Fruit fly (Drosophila melanogaster): ENCODE data around the gene CAH5.

CAH5 gene

dm6 chr3R:31252093-31252962 lies 10.1 kb upstream of the CAH5 start, which contains the start of the genes qless and mRpL32 (continued):
- TF ChIP-seq pho (GFP tag; optimal IDR thresholded peaks at IDR 0.05) (peak; percentile 1), vnd (GFP tag; IDR thresholded peaks at IDR 0.05; ENCODE audit: partially characterized antibody) (peak; percentile 64), CG14667 (GFP tag; IDR thresholded peaks at IDR 0.05) (peak; percentile 22; the same call in 1 of the 2 replicates), CG32772 (GFP tag; IDR thresholded peaks at IDR 0.05) (peak; percentile 72), CG7963 (GFP tag; IDR thresholded peaks at IDR 0.05; ENCODE audit: partially characterized antibody) (no peak), Ravus (GFP tag; IDR thresholded peaks at IDR 0.05) (no peak; the same call in 1 of the 2 replicates), MBD-R2 (GFP tag; IDR thresholded peaks at IDR 0.05) (peak; percentile 80; the same call in 1 of the 2 replicates), ci (GFP tag; IDR thresholded peaks at IDR 0.05) (peak; percentile 68), gem (tag; optimal IDR thresholded peaks at IDR 0.05) (peak; percentile 72), BEAF-32 (GFP tag; optimal IDR thresholded peaks at IDR 0.05) (peak; percentile 82), grau (tag; optimal IDR thresholded peaks at IDR 0.05) (peak; percentile 30), esg (GFP tag; conservative IDR thresholded peaks at IDR 0.05) (no peak), CG12299 (tag; optimal IDR thresholded peaks at IDR 0.05) (no peak), CG17912 (GFP tag; optimal IDR thresholded peaks at IDR 0.05) (no peak), CG1529 (GFP tag; optimal IDR thresholded peaks at IDR 0.05) (no peak), CG10959 (GFP tag; IDR thresholded peaks at IDR 0.05) (peak; percentile 51), vfl (GFP tag; optimal IDR thresholded peaks at IDR 0.05) (peak; percentile 36), CG11093 (GFP tag; IDR thresholded peaks at IDR 0.05) (peak; percentile 69), dysf (GFP tag; IDR thresholded peaks at IDR 0.05) (peak; percentile 74), CG1603 (tag; optimal IDR thresholded peaks at IDR 0.05) (peak; percentile 57), disco-r (GFP tag; optimal IDR thresholded peaks at IDR 0.05) (no peak), CG6813 (GFP tag; optimal IDR thresholded peaks at IDR 0.05) (no peak), ind (GFP tag; optimal IDR thresholded peaks at IDR 0.05) (peak; percentile 83), CG11085 (GFP tag; IDR thresholded peaks at IDR 0.05) (peak; percentile 51; the same call in 1 of the 2 replicates), Hr39 (optimal IDR thresholded peaks at IDR 0.05) (no peak), al (GFP tag; IDR thresholded peaks at IDR 0.05) (peak; percentile 85), fu2 (GFP tag; optimal IDR thresholded peaks at IDR 0.05) (peak; percentile 59), knrl (GFP tag; IDR thresholded peaks at IDR 0.05; ENCODE audit: partially characterized antibody) (peak; percentile 81), lbe (GFP tag; optimal IDR thresholded peaks at IDR 0.05) (peak; percentile 67), CG31365 (tag; optimal IDR thresholded peaks at IDR 0.05) (no peak), Chrac-16 (GFP tag; optimal IDR thresholded peaks at IDR 0.05) (peak; percentile 54), stwl (tag; optimal IDR thresholded peaks at IDR 0.05) (peak; percentile 54), CG12942 (GFP tag; optimal IDR thresholded peaks at IDR 0.05) (no peak), ken (GFP tag; IDR thresholded peaks at IDR 0.05) (peak; percentile 73), Aef1 (GFP tag; IDR thresholded peaks at IDR 0.05) (peak; percentile 65), bbx (GFP tag; IDR thresholded peaks at IDR 0.05; ENCODE audit: partially characterized antibody) (peak; percentile 63), CG16815 (GFP tag; optimal IDR thresholded peaks at IDR 0.05) (no peak), Dip2 (GFP tag; IDR thresholded peaks at IDR 0.05) (peak; percentile 29; the same call in 1 of the 2 replicates), mld (GFP tag; IDR thresholded peaks at IDR 0.05; ENCODE audit: partially characterized antibody) (no peak), CG2129 (GFP tag; IDR thresholded peaks at IDR 0.05; ENCODE audit: partially characterized antibody) (peak; percentile 61; the same call in 1 of the 2 replicates), CG12659 (GFP tag; optimal IDR thresholded peaks at IDR 0.05) (peak; percentile 35), CG1602 (GFP tag; optimal IDR thresholded peaks at IDR 0.05) (peak; percentile 8), ATbp (GFP tag; optimal IDR thresholded peaks at IDR 0.05) (no peak), zfh2 (GFP tag; optimal IDR thresholded peaks at IDR 0.05) (peak; percentile 69), az2 (GFP tag; optimal IDR thresholded peaks at IDR 0.05) (peak; percentile 34), lola (GFP tag; optimal IDR thresholded peaks at IDR 0.05) (peak in 1 of 3 experiments; percentile 34), Dll (GFP tag; IDR thresholded peaks at IDR 0.05; ENCODE audit: partially characterized antibody) (peak; percentile 92), tin (GFP tag; optimal IDR thresholded peaks at IDR 0.05) (peak; percentile 82)
